Worm (Caenorhabditis elegans): ENCODE data around the gene Y70C5C.1.

DNA sequence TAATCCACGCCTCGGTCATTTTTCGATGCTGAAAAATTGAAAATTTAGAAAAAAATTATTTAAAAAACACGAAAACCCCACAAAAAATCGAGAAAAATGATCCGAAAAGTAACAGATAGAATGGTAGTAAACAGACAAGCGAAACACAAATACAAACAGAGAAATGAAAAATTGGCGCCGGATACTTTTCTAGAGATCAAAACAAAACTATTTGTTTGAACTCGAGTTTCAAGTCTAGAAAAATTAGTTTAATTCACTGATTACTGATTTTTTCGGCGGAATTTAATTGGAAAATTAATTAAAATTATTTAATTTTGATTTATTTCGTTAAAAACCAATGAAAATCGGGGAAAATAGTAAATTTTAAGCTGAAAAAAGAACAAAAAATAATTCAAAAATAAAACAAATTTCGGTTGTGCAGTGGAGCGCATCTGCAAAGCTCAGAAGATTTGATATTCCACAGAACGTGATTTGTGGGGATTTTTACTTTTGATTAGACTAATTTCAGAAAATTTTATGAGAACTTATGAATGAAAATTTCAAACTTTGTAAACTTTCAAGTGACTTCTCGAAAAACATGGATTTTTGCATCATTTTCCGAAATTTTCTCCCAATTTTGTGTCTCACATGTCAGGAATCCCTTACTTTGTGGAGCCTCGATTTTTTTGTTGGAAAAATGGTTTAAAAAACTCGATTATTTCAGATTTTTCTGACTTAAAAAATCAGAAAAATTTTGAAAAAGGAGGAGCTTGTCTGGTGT lies 46.4 kb downstream of the Y70C5C.1 start, which contains the start of gene gyg-2:
- TF ChIP-seq W03F9.2 (tag; optimal IDR thresholded peaks at IDR 0.05) = no peak
- no peak for TF ChIP-seq him-1 (tag; optimal IDR thresholded peaks at IDR 0.05)
- TF ChIP-seq dao-5 (tag; optimal IDR thresholded peaks at IDR 0.05) = no peak

All from whole organism, L4/young adult.